ENCODE assay signal across 3 fruit fly cellular contexts in genomic region chrX:13323526-13323925, dm6.
TF ChIP-seq lines count a peak whose summit lies in the region.

No protein-coding gene starts in this region.

- TF ChIP-seq CTCF in whole organism, embryonic (GFP tag; optimal IDR thresholded peaks at IDR 0.05; lab: Kevin White, UChicago): no peak

TF ChIP-seq in whole organism, embryonic, 481 proteins besides CTCF, POLR2A, EP300 and RAD21:
- TF ChIP-seq CG9932 (GFP tag; IDR thresholded peaks at IDR 0.05; lab: Robert Waterston, UW) (0 out of 2 replicates have a peak, but pooled peaks have one; percentile 2), CG2199 (GFP tag; IDR thresholded peaks at IDR 0.05; lab: Robert Waterston, UW) (0 out of 3 replicates have a peak, but pooled peaks have one; percentile 12), CG15696 (tag; optimal IDR thresholded peaks at IDR 0.05; lab: Kevin White, UChicago) (no peak), chinmo (GFP tag; IDR thresholded peaks at IDR 0.05; lab: Robert Waterston, UW; ENCODE audit: partially characterized antibody) (0 out of 4 replicates have a peak, but pooled peaks have one; percentile 55), CG10366 (GFP tag; IDR thresholded peaks at IDR 0.05; lab: Robert Waterston, UW) (peak; percentile 4; the same call in 1 of the 2 replicates), crc (GFP tag; optimal IDR thresholded peaks at IDR 0.05; lab: Kevin White, UChicago) (no peak), E2f1 (GFP tag; IDR thresholded peaks at IDR 0.05; lab: Robert Waterston, UW) (no peak), exex (tag; optimal IDR thresholded peaks at IDR 0.05; lab: Kevin White, UChicago) (peak; percentile 29), wor (GFP tag; IDR thresholded peaks at IDR 0.05; lab: Robert Waterston, UW) (0 out of 2 replicates have a peak, but pooled peaks have one; percentile 1), CG10321 (GFP tag; IDR thresholded peaks at IDR 0.05; lab: Robert Waterston, UW) (no peak), crol (GFP tag; IDR thresholded peaks at IDR 0.05; lab: Robert Waterston, UW) (peak; percentile 83), Aef1 (GFP tag; IDR thresholded peaks at IDR 0.05; lab: Robert Waterston, UW) (0 out of 3 replicates have a peak, but pooled peaks have one; percentile 3), CG6854 (GFP tag; optimal IDR thresholded peaks at IDR 0.05; lab: Kevin White, UChicago) (no peak)

TF ChIP-seq in whole organism, prepupa, 60 proteins besides CTCF, POLR2A, EP300 and RAD21:
- no peak for TF ChIP-seq CG16779 (tag; optimal IDR thresholded peaks at IDR 0.05; lab: Kevin White, UChicago)
- no peak for TF ChIP-seq CG3032 (tag; optimal IDR thresholded peaks at IDR 0.05; lab: Kevin White, UChicago)
- TF ChIP-seq cyc (GFP tag; optimal IDR thresholded peaks at IDR 0.05; lab: Kevin White, UChicago): no peak
- TF ChIP-seq fkh (GFP tag; optimal IDR thresholded peaks at IDR 0.05; lab: Kevin White, UChicago): peak; percentile 77

TF ChIP-seq in whole organism, pupa, 21 proteins besides CTCF, POLR2A, EP300 and RAD21:
- TF ChIP-seq fd96Ca (GFP tag; IDR thresholded peaks at IDR 0.05; lab: Robert Waterston, UW) (0 out of 3 replicates have a peak, but pooled peaks have one; percentile 27), CG14655 (GFP tag; optimal IDR thresholded peaks at IDR 0.05; lab: Kevin White, UChicago) (no peak)
